Worm (Caenorhabditis elegans) whole organism, L1 larva: ENCODE data around the gene T28A11.16.

Experiments
- C16A3.4 ChIP-seq: fragments of 150-350 bp; optimal IDR thresholded peaks from 2 replicates; lab custom pipeline; 2014; ENCODE audit warnings: missing biosample characterization, missing genetic modification characterization
- F16B12.6 ChIP-seq: fragments of 150-350 bp; optimal IDR thresholded peaks from 2 replicates; lab custom pipeline; 2014; ENCODE audit warnings: missing biosample characterization, missing genetic modification characterization
- ama-1 ChIP-seq: fragments of 150-350 bp; optimal IDR thresholded peaks from 2 replicates; lab custom pipeline; 2014
- ceh-8 ChIP-seq: fragments of 200-800 bp; sonication (Bioruptor generic); optimal IDR thresholded peaks from 2 replicates; lab custom pipeline; 2018; ENCODE audit warnings: mild to moderate bottlenecking, missing genetic modification characterization, moderate library complexity, missing compliant biosample characterization
- dpl-1 ChIP-seq, 3 experiments: fragments of 150-350 bp in 2 of 3; sonication (generic microtip) in 1 of 3; optimal IDR thresholded peaks; 2 replicates each; lab custom pipeline; 2014 to 2017; ENCODE audit warnings: missing biosample characterization in 3 of 3, missing genetic modification characterization in 3 of 3, missing genetic modification reagents in 3 of 3
- efl-1 ChIP-seq, 4 experiments: fragments of 150-350 bp; optimal IDR thresholded peaks in 3 of 4; peaks in 1 of 4; 1 replicate in 1 of 4; 2 replicates in 3 of 4; lab custom pipeline; 2014; ENCODE audit warnings: missing biosample characterization in 2 of 4, missing genetic modification characterization in 2 of 4, missing genetic modification reagents in 2 of 4
- grh-1 ChIP-seq: fragments of 200-800 bp; sonication (Bioruptor generic); IDR thresholded peaks from 2 replicates; pipeline ENCODE4 v1.3.6; 2022; ENCODE audit warnings: missing genetic modification reagents, missing genetic modification characterization, missing compliant biosample characterization
- hlh-4 ChIP-seq: sonication (generic microtip); optimal IDR thresholded peaks from 2 replicates; lab custom pipeline; 2016; ENCODE audit warnings: mild to moderate bottlenecking, missing genetic modification characterization, missing compliant biosample characterization
- nhr-77 ChIP-seq: fragments of 150-350 bp; optimal IDR thresholded peaks from 2 replicates; lab custom pipeline; 2014; ENCODE audit warnings: missing biosample characterization, missing genetic modification characterization
- sup-37 ChIP-seq: fragments of 200-800 bp; sonication (Bioruptor generic); optimal IDR thresholded peaks from 2 replicates; lab custom pipeline; 2018; ENCODE audit warnings: mild to moderate bottlenecking, missing genetic modification characterization, missing compliant biosample characterization
- unc-130 ChIP-seq: fragments of 150-350 bp; optimal IDR thresholded peaks from 2 replicates; lab custom pipeline; 2017; ENCODE audit warnings: missing biosample characterization, missing genetic modification characterization, inconsistent platforms
- unc-62 ChIP-seq: fragments of 150-350 bp; optimal IDR thresholded peaks from 2 replicates; lab custom pipeline; 2014; ENCODE audit warnings: missing biosample characterization, missing genetic modification reagents, missing genetic modification characterization
- ztf-11 ChIP-seq, 2 experiments: sonication (generic microtip); optimal IDR thresholded peaks; 2 replicates each; lab custom pipeline; 2016 to 2017; ENCODE audit warnings: missing genetic modification characterization in 2 of 2, missing biosample characterization in 1 of 2, missing compliant biosample characterization in 1 of 2

Gene T28A11.16

ce11 chrV:3230150-3230549, 28.9 kb downstream of the T28A11.16 start:
- TF ChIP-seq grh-1 (no peak), dpl-1 (GFP tag; optimal IDR thresholded peaks at IDR 0.05; lab: Kevin White, UChicago) (no peak), F16B12.6 (tag; lab: Kevin White, UChicago) (no peak), unc-130 (tag; lab: Kevin White, UChicago) (no peak)

ce11 chrV:3227373-3227772, 31.6 kb downstream of the T28A11.16 start, which contains the start of gene K08D9.2:
K08D9.2 (plus strand) TSS chrV:3227673.
- TF ChIP-seq unc-62 (GFP tag; lab: Kevin White, UChicago), result no peak

DNA sequence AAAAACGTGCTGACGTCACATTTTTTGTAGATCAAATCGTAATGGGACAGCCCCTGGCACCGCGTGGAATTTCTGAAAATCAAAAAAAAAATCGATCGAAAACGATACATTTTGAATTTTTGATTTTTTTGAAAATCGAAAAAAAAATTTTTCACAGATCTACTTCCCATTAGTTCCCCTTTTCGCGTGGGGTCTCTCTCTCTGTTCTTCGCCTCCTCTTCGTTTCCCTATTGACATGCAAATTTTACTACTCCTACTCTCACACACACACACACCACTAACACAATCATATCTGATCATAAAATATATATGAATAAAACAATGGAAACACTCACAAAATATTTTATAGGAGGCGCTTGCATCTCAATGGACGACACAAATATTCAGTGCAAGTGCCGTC, 40.4 kb downstream of the T28A11.16 start:
- TF ChIP-seq sup-37 (GFP tag; lab: Kevin White, UChicago) (no peak), ceh-8 (GFP tag; lab: Kevin White, UChicago) (no peak), hlh-4 (tag; lab: Kevin White, UChicago) (no peak), efl-1 (optimal IDR thresholded peaks at IDR 0.05; lab: Kevin White, UChicago) (no peak), efl-1 (GFP tag; optimal IDR thresholded peaks at IDR 0.05 in 1 of 2; lab: Kevin White, UChicago) (peak in 1 of 2 experiments; percentile 71), ama-1 (lab: Kevin White, UChicago) (no peak)

DNA sequence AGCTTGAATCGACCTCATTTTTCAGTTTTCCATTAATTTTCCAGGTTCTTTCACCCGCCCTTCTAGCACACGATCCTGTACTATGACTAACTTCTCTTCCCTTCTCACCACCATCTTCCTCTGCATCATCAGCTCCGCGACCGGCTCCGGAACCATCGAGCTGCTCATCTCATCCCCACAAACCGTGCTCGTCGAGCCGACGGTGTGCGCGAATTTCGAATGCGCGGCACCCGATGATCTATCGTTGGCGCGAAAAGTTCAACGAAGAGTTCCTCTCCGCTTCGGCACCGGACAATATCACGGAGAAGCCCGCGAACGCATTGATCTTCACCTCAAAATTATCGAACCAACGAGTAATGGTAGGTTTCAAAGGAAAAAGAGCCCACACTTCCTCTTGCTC, 48.9 kb downstream of the T28A11.16 start, which contains the start of gene apx-1:
apx-1 (plus strand) TSS at position 50 of the 400 bp plus-strand sequence.
- TF ChIP-seq efl-1 (optimal IDR thresholded peaks at IDR 0.05; lab: Kevin White, UChicago) (no peak), efl-1 (GFP tag; optimal IDR thresholded peaks at IDR 0.05 in 1 of 2; lab: Kevin White, UChicago) (peak in 1 of 2 experiments; percentile 9), C16A3.4 (tag; lab: Kevin White, UChicago) (no peak)

ce11 chrV:3208940-3209339, 50.1 kb downstream of the T28A11.16 start:
- TF ChIP-seq nhr-77 (tag; lab: Kevin White, UChicago) (no peak), ztf-11 (tag; optimal IDR thresholded peaks at IDR 0.05; lab: Kevin White, UChicago) (no peak), efl-1 (optimal IDR thresholded peaks at IDR 0.05; lab: Kevin White, UChicago) (no peak), efl-1 (GFP tag; optimal IDR thresholded peaks at IDR 0.05 in 1 of 2; lab: Kevin White, UChicago) (peak in 1 of 2 experiments; percentile 71)
